Worm (Caenorhabditis elegans) whole organism, L1 larva: ENCODE results near the gene flh-1.

ENCODE experiments used
- aly-2 ChIP-seq: fragments of 150-350 bp; optimal IDR thresholded peaks from 2 replicates; lab custom pipeline; 2014; ENCODE audit warnings: missing biosample characterization, missing genetic modification characterization
- blmp-1 ChIP-seq: fragments of 150-350 bp; optimal IDR thresholded peaks from 2 replicates; lab custom pipeline; 2014; ENCODE audit warnings: missing biosample characterization, missing genetic modification characterization
- ceh-82 ChIP-seq, 3 experiments: fragments of 150-350 bp in 1 of 3; sonication (generic microtip) in 2 of 3; optimal IDR thresholded peaks; 2 replicates each; lab custom pipeline; 2014 to 2017; ENCODE audit warnings: missing biosample characterization in 3 of 3, missing genetic modification characterization in 3 of 3
- dpl-1 ChIP-seq, 3 experiments: fragments of 150-350 bp in 2 of 3; sonication (generic microtip) in 1 of 3; optimal IDR thresholded peaks; 2 replicates each; lab custom pipeline; 2014 to 2017; ENCODE audit warnings: missing biosample characterization in 3 of 3, missing genetic modification characterization in 3 of 3, missing genetic modification reagents in 3 of 3
- dsc-1 ChIP-seq: sonication (generic microtip); optimal IDR thresholded peaks from 2 replicates; lab custom pipeline; 2016; ENCODE audit warnings: mild to moderate bottlenecking, missing genetic modification characterization, missing compliant biosample characterization
- efl-1 ChIP-seq, 4 experiments: fragments of 150-350 bp; optimal IDR thresholded peaks in 3 of 4; peaks in 1 of 4; 1 replicate in 1 of 4; 2 replicates in 3 of 4; lab custom pipeline; 2014; ENCODE audit warnings: missing biosample characterization in 2 of 4, missing genetic modification characterization in 2 of 4, missing genetic modification reagents in 2 of 4
- efl-3 ChIP-seq: fragments of 200-800 bp; sonication (Bioruptor generic); optimal IDR thresholded peaks from 2 replicates; lab custom pipeline; 2018; ENCODE audit warnings: mild to moderate bottlenecking, missing genetic modification characterization, missing compliant biosample characterization
- egl-13 ChIP-seq: sonication (generic microtip); optimal IDR thresholded peaks from 2 replicates; lab custom pipeline; 2016; ENCODE audit warnings: missing genotype, missing genetic modification reagents, missing genetic modification characterization, missing compliant biosample characterization
- egl-27 ChIP-seq, 2 experiments: fragments of 150-350 bp in 1 of 2; sonication (generic microtip); optimal IDR thresholded peaks; 3 replicates each; lab custom pipeline; 2017 to 2018; ENCODE audit warnings: missing biosample characterization in 2 of 2, missing genetic modification characterization in 2 of 2, missing genetic modification reagents in 2 of 2
- elt-2 ChIP-seq: sonication (generic microtip); optimal IDR thresholded peaks from 2 replicates; lab custom pipeline; 2016; ENCODE audit warnings: missing genetic modification characterization, mild to moderate bottlenecking, inconsistent platforms, missing compliant biosample characterization, missing genetic modification reagents
- ets-5 ChIP-seq: fragments of 200-800 bp; sonication (Bioruptor generic); IDR thresholded peaks from 2 replicates; pipeline ENCODE4 v1.3.6; 2022; ENCODE audit warnings: missing genetic modification characterization, missing compliant biosample characterization
- fkh-10 ChIP-seq: sonication (generic microtip); optimal IDR thresholded peaks from 2 replicates; lab custom pipeline; 2017; ENCODE audit warnings: missing biosample characterization, missing genetic modification reagents, missing genetic modification characterization
- fkh-4 ChIP-seq: sonication (generic microtip); optimal IDR thresholded peaks from 2 replicates; lab custom pipeline; 2016; ENCODE audit warnings: missing compliant biosample characterization, missing genetic modification characterization, borderline replicate concordance
- fkh-8 ChIP-seq: sonication (generic microtip); optimal IDR thresholded peaks from 2 replicates; lab custom pipeline; 2016; ENCODE audit warnings: mild to moderate bottlenecking, missing genetic modification characterization, missing compliant biosample characterization
- grh-1 ChIP-seq: fragments of 200-800 bp; sonication (Bioruptor generic); IDR thresholded peaks from 2 replicates; pipeline ENCODE4 v1.3.6; 2022; ENCODE audit warnings: missing genetic modification reagents, missing genetic modification characterization, missing compliant biosample characterization
- hlh-4 ChIP-seq: sonication (generic microtip); optimal IDR thresholded peaks from 2 replicates; lab custom pipeline; 2016; ENCODE audit warnings: mild to moderate bottlenecking, missing genetic modification characterization, missing compliant biosample characterization
- hpl-2 ChIP-seq: fragments of 150-350 bp; optimal IDR thresholded peaks from 2 replicates; lab custom pipeline; 2014; ENCODE audit warnings: missing biosample characterization, missing genetic modification reagents, missing genetic modification characterization
- irx-1 ChIP-seq: sonication (generic microtip); optimal IDR thresholded peaks from 2 replicates; lab custom pipeline; 2016; ENCODE audit warnings: missing genetic modification characterization, missing compliant biosample characterization
- isw-1 ChIP-seq: fragments of 200-800 bp; sonication (Bioruptor generic); IDR thresholded peaks from 2 replicates; pipeline ENCODE4 v1.3.6; 2022; ENCODE audit warnings: missing genetic modification characterization, missing compliant biosample characterization
- lin-13 ChIP-seq: fragments of 150-350 bp; optimal IDR thresholded peaks from 2 replicates; lab custom pipeline; 2014; ENCODE audit warnings: missing biosample characterization, missing genetic modification reagents, missing genetic modification characterization
- lin-14 ChIP-seq: fragments of 200-800 bp; sonication (Bioruptor generic); optimal IDR thresholded peaks from 2 replicates; lab custom pipeline; 2018; ENCODE audit warnings: mild to moderate bottlenecking, missing genetic modification characterization, moderate library complexity, missing compliant biosample characterization
- lin-35 ChIP-seq, 2 experiments: fragments of 150-350 bp; optimal IDR thresholded peaks; 2 replicates each; lab custom pipeline; 2014; ENCODE audit warnings: missing biosample characterization in 2 of 2, missing genetic modification characterization in 2 of 2, missing genetic modification reagents in 2 of 2
- lir-3 ChIP-seq: sonication (generic microtip); optimal IDR thresholded peaks from 2 replicates; lab custom pipeline; 2016; ENCODE audit warnings: mild to moderate bottlenecking, missing genetic modification characterization, moderate library complexity, missing compliant biosample characterization; ENCODE audit not compliant: poor library complexity
- lsy-2 ChIP-seq, 2 experiments: fragments of 150-350 bp; optimal IDR thresholded peaks; 2 replicates each; lab custom pipeline; 2014; ENCODE audit warnings: missing biosample characterization in 2 of 2, missing genetic modification characterization in 2 of 2
- mab-9 ChIP-seq: fragments of 200-800 bp; sonication (Bioruptor generic); IDR thresholded peaks from 2 replicates; pipeline ENCODE4 v1.3.6; 2022; ENCODE audit warnings: missing genetic modification reagents, missing genetic modification characterization, missing compliant biosample characterization
- mdl-1 ChIP-seq, 2 experiments: fragments of 150-350 bp; optimal IDR thresholded peaks; 2 replicates each; lab custom pipeline; 2014 to 2017; ENCODE audit warnings: missing biosample characterization in 2 of 2, missing genetic modification characterization in 2 of 2, inconsistent platforms in 1 of 2
- mef-2 ChIP-seq: fragments of 150-350 bp; optimal IDR thresholded peaks from 2 replicates; lab custom pipeline; 2014; ENCODE audit warnings: missing biosample characterization, missing genetic modification characterization
- mep-1 ChIP-seq: fragments of 150-350 bp; optimal IDR thresholded peaks from 2 replicates; lab custom pipeline; 2014; ENCODE audit warnings: missing biosample characterization, missing genetic modification characterization
- nhr-47 ChIP-seq: sonication (generic microtip); optimal IDR thresholded peaks from 2 replicates; lab custom pipeline; 2016; ENCODE audit warnings: mild to moderate bottlenecking, missing genetic modification characterization, moderate library complexity, missing compliant biosample characterization
- nhr-71 ChIP-seq: sonication (generic microtip); optimal IDR thresholded peaks from 2 replicates; lab custom pipeline; 2016; ENCODE audit warnings: mild to moderate bottlenecking, missing genetic modification characterization, moderate library complexity, missing compliant biosample characterization
- nhr-85 ChIP-seq: sonication (generic microtip); peaks from one replicate; lab custom pipeline; 2016; ENCODE audit warnings: missing genetic modification characterization, inconsistent platforms, missing compliant biosample characterization
- pax-3 ChIP-seq: fragments of 200-800 bp; sonication (Bioruptor generic); optimal IDR thresholded peaks from 2 replicates; lab custom pipeline; 2018; ENCODE audit warnings: mild to moderate bottlenecking, missing genetic modification characterization, moderate library complexity, missing compliant biosample characterization
- rnt-1 ChIP-seq: sonication (generic microtip); optimal IDR thresholded peaks from 2 replicates; lab custom pipeline; 2016; ENCODE audit warnings: mild to moderate bottlenecking, missing genetic modification characterization, moderate library complexity, missing compliant biosample characterization
- skn-1 ChIP-seq: fragments of 150-350 bp; optimal IDR thresholded peaks from 2 replicates; lab custom pipeline; 2014; ENCODE audit warnings: missing biosample characterization, missing genetic modification characterization
- snu-23 ChIP-seq: sonication (generic microtip); optimal IDR thresholded peaks from 2 replicates; lab custom pipeline; 2016; ENCODE audit warnings: missing genetic modification characterization, missing compliant biosample characterization
- sptf-1 ChIP-seq: fragments of 150-350 bp; optimal IDR thresholded peaks from 2 replicates; lab custom pipeline; 2014; ENCODE audit warnings: missing biosample characterization, missing genetic modification characterization
- sup-37 ChIP-seq: fragments of 200-800 bp; sonication (Bioruptor generic); optimal IDR thresholded peaks from 2 replicates; lab custom pipeline; 2018; ENCODE audit warnings: mild to moderate bottlenecking, missing genetic modification characterization, missing compliant biosample characterization
- swsn-7 ChIP-seq: sonication (generic microtip); optimal IDR thresholded peaks from 2 replicates; lab custom pipeline; 2016; ENCODE audit warnings: missing genetic modification characterization, missing compliant biosample characterization
- tbx-2 ChIP-seq: sonication (generic microtip); optimal IDR thresholded peaks from 2 replicates; lab custom pipeline; 2016; ENCODE audit warnings: missing genetic modification characterization, missing compliant biosample characterization
- tlp-1 ChIP-seq: fragments of 150-350 bp; optimal IDR thresholded peaks from 2 replicates; lab custom pipeline; 2014; ENCODE audit warnings: missing biosample characterization, missing genetic modification characterization
- unc-86 ChIP-seq: sonication (generic microtip); optimal IDR thresholded peaks from 2 replicates; lab custom pipeline; 2016; ENCODE audit warnings: missing genetic modification characterization, missing compliant biosample characterization
- unc-98 ChIP-seq: fragments of 200-800 bp; sonication (Bioruptor generic); IDR thresholded peaks from 2 replicates; pipeline ENCODE4 v1.3.6; 2022; ENCODE audit warnings: missing genetic modification characterization, missing compliant biosample characterization
- xbp-1 ChIP-seq: sonication (generic microtip); optimal IDR thresholded peaks from 2 replicates; lab custom pipeline; 2016; ENCODE audit warnings: missing genetic modification characterization, missing compliant biosample characterization

Gene flh-1

ce11 chrIV:9216437-9216836 lies 47.6 kb downstream of the flh-1 start:
- TF ChIP-seq sptf-1 (tag; lab: Kevin White, UChicago) (no peak), nhr-47 (tag; lab: Kevin White, UChicago) (peak; percentile 46), lir-3 (tag; lab: Kevin White, UChicago) (peak; percentile 0), skn-1 (tag; lab: Kevin White, UChicago) (peak; percentile 26), irx-1 (peak; percentile 24), nhr-85 (tag; lab: Kevin White, UChicago) (peak; percentile 62), tbx-2 (tag; lab: Kevin White, UChicago) (peak; percentile 56), lin-35 (GFP tag; optimal IDR thresholded peaks at IDR 0.05; lab: Kevin White, UChicago) (peak in 1 of 2 experiments; percentile 51), mep-1 (tag; lab: Kevin White, UChicago) (peak; percentile 60), ets-5 (no peak), mdl-1 (tag; optimal IDR thresholded peaks at IDR 0.05; lab: Kevin White, UChicago) (peak in 1 of 2 experiments; percentile 59), sup-37 (GFP tag; lab: Kevin White, UChicago) (no peak), dpl-1 (GFP tag; optimal IDR thresholded peaks at IDR 0.05; lab: Kevin White, UChicago) (peak; percentile 5 to 22 (median 17)), fkh-8 (tag; lab: Kevin White, UChicago) (peak; percentile 50), fkh-4 (tag; lab: Kevin White, UChicago) (no peak), grh-1 (GFP tag; lab: Robert Waterston, UW) (no peak), lin-14 (peak; percentile 92), snu-23 (peak; percentile 58), aly-2 (tag; lab: Kevin White, UChicago) (no peak), blmp-1 (tag; lab: Kevin White, UChicago) (no peak), pax-3 (tag; lab: Kevin White, UChicago) (no peak), unc-98 (GFP tag; lab: Robert Waterston, UW) (no peak), efl-3 (GFP tag; lab: Kevin White, UChicago) (no peak), egl-13 (tag; lab: Kevin White, UChicago) (peak; percentile 19), isw-1 (GFP tag; lab: Robert Waterston, UW) (0 out of 2 replicates have a peak, but pooled peaks have one; percentile 12), xbp-1 (tag; lab: Kevin White, UChicago) (peak; percentile 33), tlp-1 (tag; lab: Kevin White, UChicago) (no peak), nhr-71 (tag; lab: Kevin White, UChicago) (peak; percentile 59), fkh-10 (GFP tag; lab: Kevin White, UChicago) (peak; percentile 38), hlh-4 (tag; lab: Kevin White, UChicago) (no peak), swsn-7 (tag; lab: Kevin White, UChicago) (peak; percentile 55), mab-9 (peak; percentile 40; the same call in 1 of the 2 replicates), mef-2 (tag; lab: Kevin White, UChicago) (no peak), ceh-82 (tag; optimal IDR thresholded peaks at IDR 0.05; lab: Kevin White, UChicago) (peak in 1 of 3 experiments; percentile 15), rnt-1 (tag; lab: Kevin White, UChicago) (peak; percentile 36), egl-27 (tag; optimal IDR thresholded peaks at IDR 0.05; lab: Kevin White, UChicago) (peak in 1 of 2 experiments; percentile 9), efl-1 (optimal IDR thresholded peaks at IDR 0.05; lab: Kevin White, UChicago) (peak; percentile 55 to 62), efl-1 (GFP tag; optimal IDR thresholded peaks at IDR 0.05 in 1 of 2; lab: Kevin White, UChicago) (peak in 1 of 2 experiments; percentile 42), unc-86 (tag; lab: Kevin White, UChicago) (peak; percentile 54), lin-13 (no peak), lsy-2 (tag; optimal IDR thresholded peaks at IDR 0.05; lab: Kevin White, UChicago) (peak; percentile 10 to 35)
- TF ChIP-seq, all 84 proteins: peak for 26

- TF ChIP-seq elt-2 (no peak), lin-14 (peak; percentile 33), egl-13 (tag; lab: Kevin White, UChicago) (peak; percentile 27), hpl-2 (GFP tag; lab: Kevin White, UChicago) (no peak), dsc-1 (peak; percentile 32), pax-3 (tag; lab: Kevin White, UChicago) (peak; percentile 31)
These were observed 48.2 kb downstream of the flh-1 start for ce11 chrIV:9215824-9216223.
